Worm (Caenorhabditis elegans): Measurements from ENCODE around the gene spp-18.

- TF ChIP-seq zip-4 (GFP tag; optimal IDR thresholded peaks at IDR 0.05) (no peak), nhr-11 (tag; optimal IDR thresholded peaks at IDR 0.05) (no peak), fos-1 (tag; optimal IDR thresholded peaks at IDR 0.05) (no peak), sptf-1 (tag; optimal IDR thresholded peaks at IDR 0.05) (no peak), ztf-4 (tag; optimal IDR thresholded peaks at IDR 0.05) (no peak), mdl-1 (tag; optimal IDR thresholded peaks at IDR 0.05) (no peak), elt-3 (tag; optimal IDR thresholded peaks at IDR 0.05) (no peak), aha-1 (tag; optimal IDR thresholded peaks at IDR 0.05) (no peak), tbx-2 (tag; optimal IDR thresholded peaks at IDR 0.05) (no peak)
Measured at ce11 chrIV:9617358-9617757, 23.8 kb downstream of the spp-18 start.
